Fruit fly (Drosophila melanogaster) Kc167 (cell line): ENCODE results near the gene CG13457.

Experiments used
- Sin3A ChIP-seq: fragments of >200 bp; optimal IDR thresholded peaks from 2 replicates; lab custom pipeline; 2018; ENCODE audit warnings: missing external identifiers
- h ChIP-seq: fragments of >200 bp; optimal IDR thresholded peaks from 3 replicates; lab custom pipeline; 2018; ENCODE audit warnings: missing external identifiers
- insv ChIP-seq: fragments of >200 bp; optimal IDR thresholded peaks from 3 replicates; lab custom pipeline; 2018; ENCODE audit warnings: missing external identifiers
- ttk ChIP-seq: sonication (Bioruptor generic); optimal IDR thresholded peaks from 2 replicates; lab custom pipeline; 2017; ENCODE audit warnings: missing external identifiers

DNA sequence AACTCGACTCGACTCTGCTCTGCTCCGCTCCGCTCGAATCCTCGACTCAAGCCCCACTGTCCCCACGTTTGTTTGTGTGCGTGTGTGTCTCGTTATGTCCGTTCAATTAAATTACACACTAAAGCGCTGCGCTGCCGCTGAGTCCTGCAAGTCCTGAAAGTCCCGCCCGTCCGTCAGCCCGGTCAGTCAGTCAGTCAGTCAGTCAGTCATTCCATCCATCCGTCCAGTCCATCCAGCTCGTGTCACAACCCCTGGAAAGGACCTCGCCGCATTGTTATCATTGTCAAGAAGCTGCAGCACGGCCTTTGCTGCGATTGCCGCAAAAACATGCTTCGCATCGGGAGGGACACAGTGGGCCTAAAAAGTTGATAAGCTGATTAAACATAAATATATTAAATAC lies 37.8 kb upstream of the CG13457 start:
- TF ChIP-seq Sin3A (lab: Kevin White, UChicago) (no peak), ttk (lab: Kevin White, UChicago) (no peak), h (lab: Kevin White, UChicago) (no peak), insv (lab: Kevin White, UChicago) (no peak)
